Fruit fly (Drosophila melanogaster): ENCODE results near the gene Spn77Ba.

Spn77Ba gene

DNA sequence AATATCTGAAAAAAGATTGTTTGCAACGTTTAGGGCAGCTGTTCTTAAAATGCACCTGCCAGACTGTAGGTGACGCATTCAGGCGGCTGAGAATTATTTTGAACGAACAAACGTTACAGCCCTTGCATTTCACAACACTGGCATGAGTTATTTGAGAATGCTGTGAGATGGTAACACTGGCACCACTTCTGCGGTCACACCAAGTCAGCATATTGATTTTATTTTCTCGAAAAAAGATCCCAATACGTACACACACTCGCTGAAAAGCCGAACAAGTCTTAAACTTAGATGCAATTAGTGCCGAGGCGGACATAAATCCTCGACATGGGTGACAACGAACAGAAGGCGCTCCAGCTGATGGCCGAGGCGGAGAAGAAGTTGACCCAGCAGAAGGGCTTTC lies 3.5 kb upstream of the Spn77Ba start, which contains the start of gene alphaSnap (continued):
- TF ChIP-seq Rx (GFP tag; IDR thresholded peaks at IDR 0.05), result no peak
- TF ChIP-seq CG7786 (GFP tag; optimal IDR thresholded peaks at IDR 0.05), result peak; percentile 36
- peak in 1 of 2 experiments; percentile 9 for TF ChIP-seq Hr51 (GFP tag; optimal IDR thresholded peaks at IDR 0.05)
- TF ChIP-seq dan (GFP tag; IDR thresholded peaks at IDR 0.05), result no peak
- TF ChIP-seq CG10267 (tag; optimal IDR thresholded peaks at IDR 0.05), result peak; percentile 98
- no peak for TF ChIP-seq vnd (GFP tag; IDR thresholded peaks at IDR 0.05; ENCODE audit: partially characterized antibody)
- no peak for TF ChIP-seq mld (GFP tag; IDR thresholded peaks at IDR 0.05; ENCODE audit: partially characterized antibody)
- peak; percentile 15 for TF ChIP-seq Fer1 (GFP tag; optimal IDR thresholded peaks at IDR 0.05)
- TF ChIP-seq nerfin-1 (tag; optimal IDR thresholded peaks at IDR 0.05), result peak; percentile 25
- TF ChIP-seq nerfin-2 (GFP tag; IDR thresholded peaks at IDR 0.05; ENCODE audit: partially characterized antibody), result no peak
- no peak for TF ChIP-seq B-H2 (GFP tag; optimal IDR thresholded peaks at IDR 0.05)
- TF ChIP-seq p53 (GFP tag; optimal IDR thresholded peaks at IDR 0.05), result no peak
- no peak for TF ChIP-seq CG4707 (GFP tag; optimal IDR thresholded peaks at IDR 0.05)
- TF ChIP-seq bbx (GFP tag; IDR thresholded peaks at IDR 0.05; ENCODE audit: partially characterized antibody), result peak; percentile 57; the same call in 1 of the 2 replicates
- TF ChIP-seq CG3847 (GFP tag; IDR thresholded peaks at IDR 0.05), result peak; percentile 55
- no peak for TF ChIP-seq CG3065 (GFP tag; optimal IDR thresholded peaks at IDR 0.05)
- 0 out of 2 replicates have a peak, but pooled peaks have one; percentile 15 for TF ChIP-seq CG10366 (GFP tag; IDR thresholded peaks at IDR 0.05)
- peak; percentile 96 for TF ChIP-seq MESR4 (GFP tag; optimal IDR thresholded peaks at IDR 0.05)
- TF ChIP-seq CG13775 (GFP tag; optimal IDR thresholded peaks at IDR 0.05), result peak; percentile 30
- TF ChIP-seq CG10979 (tag; optimal IDR thresholded peaks at IDR 0.05), result peak; percentile 9
- TF ChIP-seq Sox102F (GFP tag; optimal IDR thresholded peaks at IDR 0.05), result no peak
- TF ChIP-seq Dbx (GFP tag; IDR thresholded peaks at IDR 0.05), result peak; percentile 33; the same call in 1 of the 3 replicates
- no peak for TF ChIP-seq NK7.1 (GFP tag; optimal IDR thresholded peaks at IDR 0.05)
- peak; percentile 33 for TF ChIP-seq Bteb2 (GFP tag; optimal IDR thresholded peaks at IDR 0.05)
- no peak for TF ChIP-seq CG17612 (GFP tag; IDR thresholded peaks at IDR 0.05)
- no peak for TF ChIP-seq ro (GFP tag; IDR thresholded peaks at IDR 0.05)
- TF ChIP-seq CG10565 (GFP tag; optimal IDR thresholded peaks at IDR 0.05), result no peak
- TF ChIP-seq abd-A (tag; optimal IDR thresholded peaks at IDR 0.05), result no peak
- TF ChIP-seq CG16779 (GFP tag; IDR thresholded peaks at IDR 0.05), result no peak; the same call in 1 of the 2 replicates
- no peak for TF ChIP-seq CG9817 (tag; optimal IDR thresholded peaks at IDR 0.05)
- TF ChIP-seq crol (GFP tag; IDR thresholded peaks at IDR 0.05), result no peak
- no peak for TF ChIP-seq Ssrp (tag; optimal IDR thresholded peaks at IDR 0.05)
- TF ChIP-seq Gug (GFP tag; IDR thresholded peaks at IDR 0.05), result no peak
- TF ChIP-seq CG17385 (GFP tag; optimal IDR thresholded peaks at IDR 0.05), result peak; percentile 38
- peak; percentile 37 for TF ChIP-seq Scr (GFP tag; IDR thresholded peaks at IDR 0.05; ENCODE audit: partially characterized antibody)
- TF ChIP-seq jigr1 (GFP tag; IDR thresholded peaks at IDR 0.05), result no peak
- TF ChIP-seq B-H1 (GFP tag; IDR thresholded peaks at IDR 0.05), result no peak
- peak in 1 of 2 experiments; percentile 47 for TF ChIP-seq crp (GFP tag; optimal IDR thresholded peaks at IDR 0.05)
- TF ChIP-seq E2f1 (GFP tag; IDR thresholded peaks at IDR 0.05), result no peak
- TF ChIP-seq Asciz (GFP tag; optimal IDR thresholded peaks at IDR 0.05), result no peak
- TF ChIP-seq CG3726 (GFP tag; IDR thresholded peaks at IDR 0.05), result no peak
- TF ChIP-seq CG8388 (GFP tag; optimal IDR thresholded peaks at IDR 0.05), result no peak
- TF ChIP-seq CG1529 (GFP tag; optimal IDR thresholded peaks at IDR 0.05), result no peak
- TF ChIP-seq Poxn (GFP tag; IDR thresholded peaks at IDR 0.05), result no peak
- TF ChIP-seq CG1024 (GFP tag; IDR thresholded peaks at IDR 0.05), result no peak
- TF ChIP-seq CG34376 (GFP tag; optimal IDR thresholded peaks at IDR 0.05), result no peak
- TF ChIP-seq Doc3 (GFP tag; IDR thresholded peaks at IDR 0.05; ENCODE audit: partially characterized antibody), result 0 out of 3 replicates have a peak, but pooled peaks have one; percentile 31
- TF ChIP-seq Optix (GFP tag; IDR thresholded peaks at IDR 0.05), result 0 out of 3 replicates have a peak, but pooled peaks have one; percentile 6
- peak; percentile 51 for TF ChIP-seq nmo (GFP tag; optimal IDR thresholded peaks at IDR 0.05)
- no peak for TF ChIP-seq Hr78 (GFP tag; optimal IDR thresholded peaks at IDR 0.05)
